Fruit fly (Drosophila melanogaster) whole organism, pupa: Measurements from ENCODE around the gene asp.

Experiments used
- CG10348 ChIP-seq: fragments of 200-800 bp; sonication (Bioruptor generic); IDR thresholded peaks from 2 replicates; pipeline ENCODE4 v1.3.6; 2022; ENCODE audit warnings: missing biosample characterization, missing genetic modification characterization
- CG12605 ChIP-seq: fragments of 200-800 bp; sonication (Bioruptor generic); IDR thresholded peaks from 2 replicates; pipeline ENCODE4 v1.3.6; 2022; ENCODE audit warnings: missing biosample characterization, missing genetic modification characterization
- CG13204 ChIP-seq: fragments of 200-800 bp; sonication (Bioruptor generic); optimal IDR thresholded peaks from 2 replicates; lab custom pipeline; 2018; ENCODE audit warnings: missing biosample characterization, mild to moderate bottlenecking, missing genetic modification characterization, moderate library complexity
- CG14655 ChIP-seq: fragments of 200-800 bp; sonication (Bioruptor generic); optimal IDR thresholded peaks from 3 replicates; lab custom pipeline; 2017; ENCODE audit warnings: mild to moderate bottlenecking, missing biosample characterization, missing genetic modification reagents, missing genetic modification characterization
- CG15710 ChIP-seq: fragments of 200-800 bp; sonication (Bioruptor generic); optimal IDR thresholded peaks from 2 replicates; lab custom pipeline; 2018; ENCODE audit warnings: missing biosample characterization, mild to moderate bottlenecking, missing genetic modification characterization, moderate library complexity
- CG17806 ChIP-seq: fragments of 200-800 bp; sonication (Bioruptor generic); optimal IDR thresholded peaks from 2 replicates; lab custom pipeline; 2018; ENCODE audit warnings: missing biosample characterization, mild to moderate bottlenecking, missing genetic modification characterization, moderate library complexity
- CG32121 ChIP-seq: fragments of 200-800 bp; sonication (Bioruptor generic); IDR thresholded peaks from 2 replicates; pipeline ENCODE4 v1.3.6; 2022; ENCODE audit warnings: missing biosample characterization, missing genetic modification characterization
- CG34367 ChIP-seq: fragments of 200-800 bp; sonication (Bioruptor generic); optimal IDR thresholded peaks from 2 replicates; lab custom pipeline; 2018; ENCODE audit warnings: missing biosample characterization, mild to moderate bottlenecking, missing genetic modification characterization
- CG4496 ChIP-seq: fragments of 200-800 bp; sonication (Bioruptor generic); IDR thresholded peaks from 3 replicates; pipeline ENCODE4 v1.3.6; 2022; ENCODE audit warnings: missing biosample characterization, missing genetic modification characterization
- CG8159 ChIP-seq: fragments of 200-800 bp; sonication (Bioruptor generic); optimal IDR thresholded peaks from 3 replicates; lab custom pipeline; 2018; ENCODE audit warnings: missing biosample characterization, mild to moderate bottlenecking, missing genetic modification characterization, moderate library complexity
- CG8301 ChIP-seq: fragments of 200-800 bp; sonication (Bioruptor generic); optimal IDR thresholded peaks from 2 replicates; lab custom pipeline; 2018; ENCODE audit warnings: missing biosample characterization, mild to moderate bottlenecking, missing genetic modification characterization
- CG9948 ChIP-seq: fragments of 200-800 bp; sonication (Bioruptor generic); optimal IDR thresholded peaks from 2 replicates; lab custom pipeline; 2018; ENCODE audit warnings: missing biosample characterization, mild to moderate bottlenecking, missing genetic modification characterization, moderate library complexity
- D1 ChIP-seq: fragments of 200-800 bp; sonication (Bioruptor generic); optimal IDR thresholded peaks from 2 replicates; lab custom pipeline; 2018; ENCODE audit warnings: missing biosample characterization, mild to moderate bottlenecking, missing genetic modification characterization, moderate library complexity
- Ets98B ChIP-seq: fragments of 200-800 bp; sonication (Bioruptor generic); IDR thresholded peaks from 2 replicates; pipeline ENCODE4 v1.3.6; 2022; ENCODE audit warnings: missing biosample characterization, missing genetic modification characterization
- Pif1A ChIP-seq: fragments of 200-800 bp; sonication (Bioruptor generic); optimal IDR thresholded peaks from 3 replicates; lab custom pipeline; 2016; ENCODE audit warnings: missing biosample characterization, missing genetic modification characterization
- Pif1B ChIP-seq: fragments of 200-800 bp; sonication (Bioruptor generic); optimal IDR thresholded peaks from 3 replicates; lab custom pipeline; 2016; ENCODE audit warnings: missing biosample characterization, missing genetic modification characterization
- Snoo ChIP-seq: fragments of 200-800 bp; sonication (Bioruptor generic); optimal IDR thresholded peaks from 3 replicates; lab custom pipeline; 2017; ENCODE audit warnings: missing biosample characterization, mild to moderate bottlenecking, missing genetic modification characterization, inconsistent platforms
- fd96Ca ChIP-seq: fragments of 200-800 bp; sonication (Bioruptor generic); IDR thresholded peaks from 3 replicates; pipeline ENCODE4 v1.3.6; 2022; ENCODE audit warnings: missing biosample characterization, missing genetic modification characterization
- gl ChIP-seq: fragments of 200-800 bp; sonication (Bioruptor generic); optimal IDR thresholded peaks from 2 replicates; lab custom pipeline; 2018; ENCODE audit warnings: missing biosample characterization, mild to moderate bottlenecking, missing genetic modification characterization
- rn ChIP-seq: fragments of 200-800 bp; sonication (Bioruptor generic); IDR thresholded peaks from 2 replicates; pipeline ENCODE4 v1.3.6; 2022; ENCODE audit warnings: missing biosample characterization, missing genetic modification characterization

The asp gene

DNA sequence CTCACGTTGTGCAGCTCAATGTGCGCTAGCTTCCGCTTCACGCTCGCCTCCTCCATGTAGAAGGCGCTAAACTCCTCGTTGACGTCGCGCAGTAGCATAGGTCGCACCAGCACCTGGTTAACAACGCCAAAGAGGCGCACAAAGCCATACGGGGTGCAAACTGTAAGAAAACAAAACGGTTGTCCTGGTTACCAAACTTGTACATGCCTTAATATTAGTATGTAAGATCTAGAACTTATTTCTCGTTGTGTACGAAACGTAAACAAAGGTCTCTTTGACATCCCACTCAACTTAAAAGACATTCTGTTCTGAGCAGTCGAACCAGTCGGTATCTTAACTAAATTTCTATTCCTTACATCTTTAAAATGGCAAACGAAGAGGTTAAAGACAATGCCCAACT, 53.7 kb downstream of the asp start, which contains the start of gene CG6980:
TSS of gene CG6980 (plus strand) at position 301 of the 400 bp plus-strand sequence.
- no peak for TF ChIP-seq CG8159 (tag; lab: Kevin White, UChicago)
- no peak for TF ChIP-seq Pif1B (GFP tag; lab: Kevin White, UChicago)
- TF ChIP-seq D1 = no peak
- TF ChIP-seq Pif1A (GFP tag; lab: Kevin White, UChicago) = no peak
- TF ChIP-seq CG34367 = no peak
- TF ChIP-seq CG13204 = no peak
- no peak for TF ChIP-seq CG17806 (tag; lab: Kevin White, UChicago)
- no peak for TF ChIP-seq rn (GFP tag; lab: Robert Waterston, UW)
- TF ChIP-seq CG10348 (GFP tag; lab: Robert Waterston, UW) = no peak
- no peak for TF ChIP-seq fd96Ca (GFP tag; lab: Robert Waterston, UW)
- no peak for TF ChIP-seq CG15710 (tag; lab: Kevin White, UChicago)
- TF ChIP-seq CG32121 (GFP tag; lab: Robert Waterston, UW) = no peak
- no peak for TF ChIP-seq CG12605
- no peak for TF ChIP-seq Ets98B (GFP tag; lab: Robert Waterston, UW)
- TF ChIP-seq CG14655 = no peak
- no peak for TF ChIP-seq CG4496 (GFP tag; lab: Robert Waterston, UW)
- TF ChIP-seq CG9948 (tag; lab: Kevin White, UChicago) = no peak
- no peak for TF ChIP-seq CG8301 (tag; lab: Kevin White, UChicago)
- no peak for TF ChIP-seq gl (tag; lab: Kevin White, UChicago)
- no peak for TF ChIP-seq Snoo (tag; lab: Kevin White, UChicago)

DNA sequence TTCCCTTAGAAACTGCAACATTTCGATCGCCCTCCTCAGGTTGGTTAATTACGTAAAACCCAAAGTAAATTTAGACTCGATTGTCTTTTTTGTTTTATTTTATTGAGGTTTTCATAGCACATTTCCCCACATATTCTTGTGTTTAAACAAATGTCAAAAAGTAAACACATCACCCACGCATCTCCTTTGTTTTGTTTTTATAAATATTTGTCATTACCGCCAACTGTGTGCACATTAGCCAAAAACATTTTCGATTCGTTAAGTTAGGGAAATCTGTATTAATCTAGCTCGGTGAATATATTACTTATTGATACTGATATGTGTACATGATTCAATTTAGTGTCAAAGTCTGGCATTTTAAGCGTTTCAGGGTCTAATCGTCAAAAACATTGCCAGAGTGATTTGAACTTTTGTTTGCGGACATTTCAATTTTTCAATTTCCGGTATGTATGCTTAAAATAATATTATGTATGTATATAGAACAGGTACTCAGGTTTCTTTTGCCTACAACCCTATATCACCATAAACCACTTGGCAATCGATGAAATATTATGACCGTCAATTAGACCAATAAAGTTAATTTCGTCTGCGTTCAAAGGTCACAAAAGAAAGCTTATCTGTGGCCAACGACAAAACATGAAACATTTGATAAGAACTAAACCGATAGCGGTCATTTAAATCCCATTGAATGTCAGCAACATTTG, 56.1 kb downstream of the asp start:
- TF ChIP-seq CG8159 (tag; lab: Kevin White, UChicago) (no peak), fd96Ca (GFP tag; lab: Robert Waterston, UW) (no peak), D1 (no peak), CG14655 (no peak), CG8301 (tag; lab: Kevin White, UChicago) (no peak), CG10348 (GFP tag; lab: Robert Waterston, UW) (no peak), CG12605 (no peak), CG4496 (GFP tag; lab: Robert Waterston, UW) (no peak), CG32121 (GFP tag; lab: Robert Waterston, UW) (no peak)
